Worm (Caenorhabditis elegans): ENCODE measurements around the gene Y45F10B.12.

Gene Y45F10B.12

ce11 chrIV:13601428-13601827, 14.2 kb downstream of the Y45F10B.12 start (continued):
- TF ChIP-seq fkh-3 (tag; optimal IDR thresholded peaks at IDR 0.05) (no peak), hlh-26 (GFP tag; conservative IDR thresholded peaks at IDR 0.05) (no peak), him-1 (tag; optimal IDR thresholded peaks at IDR 0.05) (no peak), bed-1 (GFP tag; IDR thresholded peaks at IDR 0.05) (no peak), chd-7 (tag; optimal IDR thresholded peaks at IDR 0.05) (no peak), zim-3 (tag; optimal IDR thresholded peaks at IDR 0.05) (no peak), lin-26 (GFP tag; IDR thresholded peaks at IDR 0.05) (0 out of 2 replicates have a peak, but pooled peaks have one; percentile 39), ceh-91 (GFP tag; IDR thresholded peaks at IDR 0.05) (no peak), attf-5 (GFP tag; optimal IDR thresholded peaks at IDR 0.05) (no peak), mxl-1 (tag; optimal IDR thresholded peaks at IDR 0.05) (no peak), B0019.2 (GFP tag; conservative IDR thresholded peaks at IDR 0.05) (no peak), pbrm-1 (GFP tag; IDR thresholded peaks at IDR 0.05) (peak; percentile 84), aptf-3 (GFP tag; IDR thresholded peaks at IDR 0.05) (no peak), nhr-179 (tag; optimal IDR thresholded peaks at IDR 0.05) (no peak), egrh-3 (GFP tag; IDR thresholded peaks at IDR 0.05) (no peak), rpc-1 (optimal IDR thresholded peaks at IDR 0.05) (no peak), rpc-1 (tag; optimal IDR thresholded peaks at IDR 0.05) (no peak), attf-3 (GFP tag; conservative IDR thresholded peaks at IDR 0.05) (no peak), dox-1 (GFP tag; IDR thresholded peaks at IDR 0.05) (peak; percentile 29; the same call in 1 of the 2 replicates), nhr-27 (tag; optimal IDR thresholded peaks at IDR 0.05) (no peak), hsf-1 (GFP tag; IDR thresholded peaks at IDR 0.05) (peak; percentile 46; the same call in 1 of the 2 replicates), ztf-28 (GFP tag; IDR thresholded peaks at IDR 0.05) (no peak), lsl-1 (GFP tag; optimal IDR thresholded peaks at IDR 0.05) (peak; percentile 19), unc-130 (GFP tag; optimal IDR thresholded peaks at IDR 0.05) (no peak), unc-62 (GFP tag; optimal IDR thresholded peaks at IDR 0.05) (no peak), ceh-79 (tag; optimal IDR thresholded peaks at IDR 0.05) (no peak), C06A6.2 (GFP tag; conservative IDR thresholded peaks at IDR 0.05) (no peak), ztf-25 (GFP tag; IDR thresholded peaks at IDR 0.05) (no peak), ztf-22 (GFP tag; optimal IDR thresholded peaks at IDR 0.05) (no peak), ceh-100 (GFP tag; IDR thresholded peaks at IDR 0.05) (peak; percentile 14; the same call in 1 of the 2 replicates), ztf-6 (GFP tag; IDR thresholded peaks at IDR 0.05) (no peak), K12H6.12 (tag; optimal IDR thresholded peaks at IDR 0.05) (no peak), hmg-1.2 (GFP tag; IDR thresholded peaks at IDR 0.05) (peak; percentile 97), cebp-1 (GFP tag; IDR thresholded peaks at IDR 0.05) (no peak), cebp-1 (tag; optimal IDR thresholded peaks at IDR 0.05) (no peak), somi-1 (GFP tag; optimal IDR thresholded peaks at IDR 0.05) (no peak), snpc-3.4 (tag; optimal IDR thresholded peaks at IDR 0.05) (peak; percentile 77), zfh-2 (GFP tag; conservative IDR thresholded peaks at IDR 0.05) (no peak), sea-2 (GFP tag; IDR thresholded peaks at IDR 0.05) (no peak), tlf-1 (GFP tag; optimal IDR thresholded peaks at IDR 0.05) (no peak), Y53F4B.3 (GFP tag; IDR thresholded peaks at IDR 0.05) (no peak), sptf-2 (GFP tag; optimal IDR thresholded peaks at IDR 0.05) (no peak), rcor-1 (GFP tag; IDR thresholded peaks at IDR 0.05) (peak; percentile 22; the same call in 1 of the 2 replicates), D2030.7 (GFP tag; IDR thresholded peaks at IDR 0.05) (peak; percentile 53), F57A8.1 (GFP tag; optimal IDR thresholded peaks at IDR 0.05) (no peak), dpl-1 (GFP tag; optimal IDR thresholded peaks at IDR 0.05) (no peak), nfya-2 (GFP tag; IDR thresholded peaks at IDR 0.05) (no peak), let-607 (tag; optimal IDR thresholded peaks at IDR 0.05) (no peak), nhr-120 (GFP tag; IDR thresholded peaks at IDR 0.05) (no peak), mes-4 (tag; optimal IDR thresholded peaks at IDR 0.05) (no peak), madf-10 (tag; optimal IDR thresholded peaks at IDR 0.05) (no peak)

Data from whole organism, young adult.